Fruit fly (Drosophila melanogaster) whole organism, embryonic: Measurements from ENCODE around the gene CG14095.
A peak's percentile ranks its signal among the peaks of the same experiment; 100 is the strongest.

ENCODE experiments used
- ATbp ChIP-seq: fragments of 200-800 bp; sonication (Bioruptor generic); optimal IDR thresholded peaks from 2 replicates; lab custom pipeline; 2017; ENCODE audit warnings: missing biosample characterization, mild to moderate bottlenecking, missing genetic modification characterization, missing genetic modification reagents
- B-H2 ChIP-seq: fragments of 200-800 bp; sonication (Bioruptor generic); optimal IDR thresholded peaks from 2 replicates; lab custom pipeline; 2018; ENCODE audit warnings: missing biosample characterization, mild to moderate bottlenecking, missing genetic modification characterization
- Bteb2 ChIP-seq: fragments of 200-800 bp; sonication (Bioruptor generic); optimal IDR thresholded peaks from 2 replicates; lab custom pipeline; 2016; ENCODE audit warnings: missing biosample characterization, missing genetic modification characterization
- CG10209 ChIP-seq: fragments of 200-800 bp; sonication (Bioruptor generic); optimal IDR thresholded peaks from 3 replicates; lab custom pipeline; 2017; ENCODE audit warnings: missing biosample characterization, mild to moderate bottlenecking, missing genetic modification characterization, missing genetic modification reagents
- CG12071 ChIP-seq: fragments of 200-800 bp; sonication (Bioruptor generic); optimal IDR thresholded peaks from 3 replicates; lab custom pipeline; 2018; ENCODE audit warnings: missing biosample characterization, mild to moderate bottlenecking, missing genetic modification characterization
- CG12104 ChIP-seq: fragments of 200-800 bp; sonication (Bioruptor generic); optimal IDR thresholded peaks from 3 replicates; lab custom pipeline; 2016; ENCODE audit warnings: missing biosample characterization, missing genetic modification characterization
- CG15011 ChIP-seq: fragments of 200-800 bp; sonication (Bioruptor generic); optimal IDR thresholded peaks from 3 replicates; lab custom pipeline; 2018; ENCODE audit warnings: missing biosample characterization, mild to moderate bottlenecking, missing genetic modification characterization
- CG15514 ChIP-seq: fragments of 200-800 bp; sonication (Bioruptor generic); optimal IDR thresholded peaks from 3 replicates; lab custom pipeline; 2017; ENCODE audit warnings: missing biosample characterization, missing genetic modification characterization, mild to moderate bottlenecking, moderate library complexity, missing genetic modification reagents
- CG17186 ChIP-seq: fragments of 200-800 bp; sonication (Bioruptor generic); optimal IDR thresholded peaks from 3 replicates; lab custom pipeline; 2017; ENCODE audit warnings: missing biosample characterization, missing genetic modification reagents, missing genetic modification characterization
- CG18599 ChIP-seq: fragments of 200-800 bp; sonication (Bioruptor generic); optimal IDR thresholded peaks from 3 replicates; lab custom pipeline; 2017; ENCODE audit warnings: missing biosample characterization, missing genetic modification characterization, mild to moderate bottlenecking, moderate library complexity, missing genetic modification reagents
- CG2678 ChIP-seq: fragments of 200-800 bp; sonication (Bioruptor generic); optimal IDR thresholded peaks from 3 replicates; lab custom pipeline; 2019; ENCODE audit warnings: missing biosample characterization, mild to moderate bottlenecking, missing genetic modification characterization, moderate library complexity
- CG3281 ChIP-seq: fragments of 200-800 bp; sonication (Bioruptor generic); optimal IDR thresholded peaks from 3 replicates; lab custom pipeline; 2017; ENCODE audit warnings: missing biosample characterization, mild to moderate bottlenecking, missing genetic modification characterization
- CG4424 ChIP-seq: fragments of 200-800 bp; sonication (Bioruptor generic); optimal IDR thresholded peaks from 3 replicates; lab custom pipeline; 2016; ENCODE audit warnings: missing biosample characterization, missing genetic modification characterization
- CG5245 ChIP-seq: fragments of 200-800 bp; sonication (Bioruptor generic); optimal IDR thresholded peaks from 3 replicates; lab custom pipeline; 2016; ENCODE audit warnings: missing biosample characterization, missing genetic modification characterization
- CG6683 ChIP-seq: fragments of 200-800 bp; sonication (Bioruptor generic); optimal IDR thresholded peaks from 2 replicates; lab custom pipeline; 2017; ENCODE audit warnings: missing biosample characterization, mild to moderate bottlenecking, missing genetic modification characterization, missing genetic modification reagents
- CG7745 ChIP-seq: fragments of 200-800 bp; sonication (Bioruptor generic); optimal IDR thresholded peaks from 2 replicates; lab custom pipeline; 2018; ENCODE audit warnings: missing biosample characterization, mild to moderate bottlenecking, missing genetic modification characterization, moderate library complexity
- CG8290 ChIP-seq, 3 experiments: fragments of 200-800 bp; sonication (Bioruptor generic); optimal IDR thresholded peaks; 2 replicates each; lab custom pipeline; 2016 to 2019; ENCODE audit warnings: missing biosample characterization in 3 of 3, missing genetic modification characterization in 3 of 3, mild to moderate bottlenecking in 2 of 3, moderate library complexity in 1 of 3
- CG9876 ChIP-seq: fragments of 200-800 bp; sonication (Bioruptor generic); optimal IDR thresholded peaks from 2 replicates; lab custom pipeline; 2016; ENCODE audit warnings: missing biosample characterization, missing genetic modification characterization
- CkIIα-i1 ChIP-seq: fragments of 200-800 bp; sonication (Bioruptor generic); IDR thresholded peaks from 2 replicates; pipeline ENCODE4 v1.3.6; 2022; ENCODE audit warnings: missing biosample characterization, missing genetic modification characterization
- CoRest ChIP-seq: fragments of 200-800 bp; sonication (Bioruptor generic); optimal IDR thresholded peaks from 3 replicates; lab custom pipeline; 2018; ENCODE audit warnings: missing biosample characterization, mild to moderate bottlenecking, missing genetic modification characterization, moderate library complexity
- D ChIP-seq, 2 experiments: fragments of 200-800 bp in 1 of 2; fragments of >200 bp in 1 of 2; sonication (Bioruptor generic) in 1 of 2; optimal IDR thresholded peaks; 2 replicates in 1 of 2; 3 replicates in 1 of 2; lab custom pipeline; 2017; ENCODE audit warnings: mild to moderate bottlenecking in 1 of 2, missing biosample characterization in 1 of 2, missing genetic modification characterization in 1 of 2, missing genetic modification reagents in 1 of 2
- Dip3 ChIP-seq: fragments of 200-800 bp; sonication (Bioruptor generic); optimal IDR thresholded peaks from 3 replicates; lab custom pipeline; 2016; ENCODE audit warnings: missing biosample characterization, missing genetic modification characterization
- Dp ChIP-seq: fragments of 200-800 bp; sonication (Bioruptor generic); optimal IDR thresholded peaks from 2 replicates; lab custom pipeline; 2018; ENCODE audit warnings: missing biosample characterization, mild to moderate bottlenecking, missing genetic modification characterization, moderate library complexity
- H15 ChIP-seq: fragments of 200-800 bp; sonication (Bioruptor generic); IDR thresholded peaks from 3 replicates; pipeline ENCODE4 v1.3.6; 2022; ENCODE audit warnings: missing biosample characterization, missing genetic modification characterization
- HLH4C ChIP-seq: fragments of 200-800 bp; sonication (Bioruptor generic); IDR thresholded peaks from 3 replicates; pipeline ENCODE4 v1.3.6; 2022; ENCODE audit warnings: missing biosample characterization, missing genetic modification characterization; ENCODE audit not compliant: partially characterized antibody
- HLH54F ChIP-seq: fragments of 200-800 bp; sonication (Bioruptor generic); optimal IDR thresholded peaks from 3 replicates; lab custom pipeline; 2016; ENCODE audit warnings: missing biosample characterization, missing genetic modification characterization
- HmgD ChIP-seq: fragments of 200-800 bp; sonication (Bioruptor generic); optimal IDR thresholded peaks from 3 replicates; lab custom pipeline; 2016; ENCODE audit warnings: missing biosample characterization, missing genetic modification characterization
- Hmr ChIP-seq: fragments of 200-800 bp; sonication (Bioruptor generic); optimal IDR thresholded peaks from 3 replicates; lab custom pipeline; 2017; ENCODE audit warnings: mild to moderate bottlenecking, missing biosample characterization, missing genetic modification reagents, missing genetic modification characterization
- Kr ChIP-seq: fragments of 200-800 bp; sonication (Bioruptor generic); optimal IDR thresholded peaks from 2 replicates; lab custom pipeline; 2017; ENCODE audit warnings: missing biosample characterization, mild to moderate bottlenecking, missing genetic modification characterization
- Max ChIP-seq: fragments of 200-800 bp; sonication (Bioruptor generic); optimal IDR thresholded peaks from 2 replicates; lab custom pipeline; 2016; ENCODE audit warnings: missing biosample characterization, mild to moderate bottlenecking, missing genetic modification characterization
- Med ChIP-seq: fragments of 200-800 bp; sonication (Bioruptor generic); peaks from one replicate; lab custom pipeline; 2016; ENCODE audit warnings: missing biosample characterization, missing genetic modification characterization, mild to moderate bottlenecking, inconsistent platforms, moderate library complexity
- Meics ChIP-seq: fragments of 200-800 bp; sonication (Bioruptor generic); optimal IDR thresholded peaks from 2 replicates; lab custom pipeline; 2017; ENCODE audit warnings: missing biosample characterization, mild to moderate bottlenecking, missing genetic modification characterization
- Pdp1 ChIP-seq, 2 experiments: fragments of 200-800 bp; sonication (Bioruptor generic); optimal IDR thresholded peaks; 3 replicates each; lab custom pipeline; 2016; ENCODE audit warnings: missing biosample characterization in 2 of 2, missing genetic modification characterization in 2 of 2, mild to moderate bottlenecking in 1 of 2, moderate library complexity in 1 of 2
- Poxn ChIP-seq: fragments of 200-800 bp; sonication (Bioruptor generic); IDR thresholded peaks from 2 replicates; pipeline ENCODE4 v1.3.6; 2022; ENCODE audit warnings: missing biosample characterization, missing genetic modification characterization
- Sox100B ChIP-seq: fragments of 200-800 bp; sonication (Bioruptor generic); optimal IDR thresholded peaks from 3 replicates; lab custom pipeline; 2018; ENCODE audit warnings: missing biosample characterization, mild to moderate bottlenecking, missing genetic modification characterization
- ase ChIP-seq: fragments of 200-800 bp; sonication (Bioruptor generic); IDR thresholded peaks from 3 replicates; pipeline ENCODE4 v1.3.6; 2022; ENCODE audit warnings: missing biosample characterization, missing genetic modification characterization
- dati ChIP-seq: fragments of 200-800 bp; sonication (Bioruptor generic); IDR thresholded peaks from 2 replicates; pipeline ENCODE4 v1.3.6; 2022; ENCODE audit warnings: missing biosample characterization, missing genetic modification characterization
- gt ChIP-seq: fragments of 200-800 bp; sonication (Bioruptor generic); IDR thresholded peaks from 2 replicates; pipeline ENCODE4 v1.3.6; 2022; ENCODE audit warnings: missing biosample characterization, missing genetic modification characterization
- ind ChIP-seq: fragments of 200-800 bp; sonication (Bioruptor generic); optimal IDR thresholded peaks from 3 replicates; lab custom pipeline; 2016; ENCODE audit warnings: missing biosample characterization, missing genetic modification characterization
- ken ChIP-seq: fragments of 200-800 bp; sonication (Bioruptor generic); IDR thresholded peaks from 3 replicates; pipeline ENCODE4 v1.3.6; 2022; ENCODE audit warnings: missing biosample characterization, missing genetic modification characterization
- mirr ChIP-seq: fragments of 200-800 bp; sonication (Bioruptor generic); optimal IDR thresholded peaks from 3 replicates; lab custom pipeline; 2018; ENCODE audit warnings: missing biosample characterization, mild to moderate bottlenecking, missing genetic modification characterization
- oc ChIP-seq: fragments of 200-800 bp; sonication (Bioruptor generic); optimal IDR thresholded peaks from 2 replicates; lab custom pipeline; 2018; ENCODE audit warnings: missing biosample characterization, mild to moderate bottlenecking, missing genetic modification characterization, moderate library complexity
- pros ChIP-seq: fragments of 200-800 bp; sonication (Bioruptor generic); optimal IDR thresholded peaks from 3 replicates; lab custom pipeline; 2019; ENCODE audit warnings: missing biosample characterization, mild to moderate bottlenecking, missing genetic modification characterization, moderate library complexity
- repo ChIP-seq: fragments of 200-800 bp; sonication (Bioruptor generic); optimal IDR thresholded peaks from 2 replicates; lab custom pipeline; 2016; ENCODE audit warnings: missing biosample characterization, missing genetic modification characterization
- sc ChIP-seq, 3 experiments: fragments of >200 bp in 2 of 3; fragments of 200-800 bp in 1 of 3; sonication (Bioruptor generic) in 1 of 3; optimal IDR thresholded peaks; 2 replicates in 2 of 3; 3 replicates in 1 of 3; lab custom pipeline; 2017; ENCODE audit warnings: mild to moderate bottlenecking in 1 of 3, missing biosample characterization in 1 of 3, missing genetic modification characterization in 1 of 3, missing genetic modification reagents in 1 of 3
- sens ChIP-seq: fragments of 200-800 bp; sonication (Bioruptor generic); peaks from one replicate; lab custom pipeline; 2016; ENCODE audit warnings: missing biosample characterization, missing genetic modification characterization
- shn ChIP-seq: fragments of 200-800 bp; sonication (Bioruptor generic); optimal IDR thresholded peaks from 3 replicates; lab custom pipeline; 2016; ENCODE audit warnings: missing biosample characterization, missing genetic modification characterization
- sr ChIP-seq: fragments of 200-800 bp; sonication (Bioruptor generic); IDR thresholded peaks from 3 replicates; pipeline ENCODE4 v1.3.6; 2022; ENCODE audit warnings: missing biosample characterization, missing genetic modification characterization
- stc ChIP-seq: fragments of 200-800 bp; sonication (Bioruptor generic); IDR thresholded peaks from 2 replicates; pipeline ENCODE4 v1.3.6; 2022; ENCODE audit warnings: missing biosample characterization, missing genetic modification characterization
- unc-4 ChIP-seq: fragments of 200-800 bp; sonication (Bioruptor generic); IDR thresholded peaks from 2 replicates; pipeline ENCODE4 v1.3.6; 2022; ENCODE audit warnings: missing biosample characterization, missing genetic modification characterization; ENCODE audit not compliant: partially characterized antibody

CG14095 gene

dm6 chr3L:19504719-19505118 lies 40.2 kb upstream of the CG14095 start:
- TF ChIP-seq Sox100B (GFP tag; lab: Kevin White, UChicago): no peak
- TF ChIP-seq HLH4C (GFP tag; lab: Robert Waterston, UW): no peak
- no peak for TF ChIP-seq Dip3
- TF ChIP-seq Poxn (GFP tag; lab: Robert Waterston, UW): no peak
- TF ChIP-seq Bteb2 (GFP tag; lab: Kevin White, UChicago): no peak
- no peak for TF ChIP-seq CG5245 (GFP tag; lab: Kevin White, UChicago)
- TF ChIP-seq H15 (GFP tag; lab: Robert Waterston, UW): no peak
- no peak for TF ChIP-seq unc-4 (GFP tag; lab: Robert Waterston, UW)
- TF ChIP-seq stc (GFP tag; lab: Robert Waterston, UW): no peak
- TF ChIP-seq CG2678 (tag; lab: Kevin White, UChicago): peak; percentile 38
- TF ChIP-seq sc (optimal IDR thresholded peaks at IDR 0.05; lab: Kevin White, UChicago): no peak
- TF ChIP-seq sc (GFP tag; optimal IDR thresholded peaks at IDR 0.05; lab: Kevin White, UChicago): no peak
- no peak for TF ChIP-seq CG8290 (GFP tag; optimal IDR thresholded peaks at IDR 0.05; lab: Kevin White, UChicago)
- peak in 1 of 2 experiments; percentile 29 for TF ChIP-seq CG8290 (tag; optimal IDR thresholded peaks at IDR 0.05; lab: Kevin White, UChicago)
- no peak for TF ChIP-seq gt
- TF ChIP-seq Pdp1 (GFP tag; optimal IDR thresholded peaks at IDR 0.05; lab: Kevin White, UChicago): no peak
- TF ChIP-seq CG15011 (GFP tag; lab: Kevin White, UChicago): no peak
- no peak for TF ChIP-seq B-H2 (GFP tag; lab: Kevin White, UChicago)
- no peak for TF ChIP-seq Max (GFP tag; lab: Kevin White, UChicago)
- no peak for TF ChIP-seq sens (GFP tag; lab: Kevin White, UChicago)
- no peak for TF ChIP-seq repo
- TF ChIP-seq CG6683 (GFP tag; lab: Kevin White, UChicago): no peak
- no peak for TF ChIP-seq pros (GFP tag; lab: Kevin White, UChicago)
- no peak for TF ChIP-seq CkIIα-i1 (GFP tag; lab: Robert Waterston, UW)
- peak; percentile 64 for TF ChIP-seq CG18599
- TF ChIP-seq Med: peak; percentile 81
- peak; percentile 42 for TF ChIP-seq CG3281 (GFP tag; lab: Kevin White, UChicago)
- peak; percentile 2 for TF ChIP-seq Meics (GFP tag; lab: Kevin White, UChicago)
- TF ChIP-seq HLH54F: no peak
- no peak for TF ChIP-seq oc (tag; lab: Kevin White, UChicago)
- no peak for TF ChIP-seq CoRest (tag; lab: Kevin White, UChicago)
- no peak for TF ChIP-seq HmgD (GFP tag; lab: Kevin White, UChicago)
- no peak for TF ChIP-seq ind (GFP tag; lab: Kevin White, UChicago)
- TF ChIP-seq Hmr (GFP tag; lab: Kevin White, UChicago): peak; percentile 38
- no peak for TF ChIP-seq Dp (GFP tag; lab: Kevin White, UChicago)
- TF ChIP-seq ATbp (GFP tag; lab: Kevin White, UChicago): peak; percentile 3
- no peak for TF ChIP-seq mirr (GFP tag; lab: Kevin White, UChicago)
- TF ChIP-seq dati (GFP tag; lab: Robert Waterston, UW): no peak
- no peak for TF ChIP-seq CG12104 (GFP tag; lab: Kevin White, UChicago)
- TF ChIP-seq CG4424: no peak
- no peak for TF ChIP-seq ase
- peak; percentile 22 for TF ChIP-seq CG15514 (GFP tag; lab: Kevin White, UChicago)
- TF ChIP-seq CG7745: no peak
- no peak for TF ChIP-seq D (optimal IDR thresholded peaks at IDR 0.05; lab: Kevin White, UChicago)
- no peak for TF ChIP-seq D (GFP tag; optimal IDR thresholded peaks at IDR 0.05; lab: Kevin White, UChicago)
- no peak for TF ChIP-seq CG9876
- TF ChIP-seq CG10209 (GFP tag; lab: Kevin White, UChicago): peak; percentile 23
- no peak for TF ChIP-seq Kr (GFP tag; lab: Kevin White, UChicago)
- TF ChIP-seq ken (GFP tag; lab: Robert Waterston, UW): no peak
- no peak for TF ChIP-seq shn (GFP tag; lab: Kevin White, UChicago)
- TF ChIP-seq CG17186 (GFP tag; lab: Kevin White, UChicago): no peak
- TF ChIP-seq CG12071 (GFP tag; lab: Kevin White, UChicago): peak; percentile 45
- TF ChIP-seq sr: no peak
